Worm (Caenorhabditis elegans) whole organism, midembryonic: ENCODE data around the gene Y67H2A.10.

ENCODE experiments used
- T22C8.4 ChIP-seq: fragments of 200-800 bp; sonication (Bioruptor generic); IDR thresholded peaks from 2 replicates; pipeline ENCODE4 v1.3.6; 2022; ENCODE audit warnings: missing genetic modification characterization, missing compliant biosample characterization
- cog-1 ChIP-seq: sonication (generic microtip); optimal IDR thresholded peaks from 2 replicates; lab custom pipeline; 2016; ENCODE audit warnings: missing genetic modification characterization, missing compliant biosample characterization
- flt-1 ChIP-seq: fragments of 200-800 bp; sonication (Bioruptor generic); IDR thresholded peaks from 2 replicates; pipeline ENCODE4 v1.3.6; 2022; ENCODE audit warnings: missing genetic modification characterization, missing compliant biosample characterization
- klf-2 ChIP-seq: fragments of 200-800 bp; sonication (Bioruptor generic); conservative IDR thresholded peaks from 2 replicates; pipeline ENCODE4 v1.3.6; 2022; ENCODE audit warnings: missing genetic modification reagents, missing genetic modification characterization, missing compliant biosample characterization
- med-1 ChIP-seq: sonication (generic microtip); optimal IDR thresholded peaks from 2 replicates; lab custom pipeline; 2017; ENCODE audit warnings: missing genetic modification characterization, mild to moderate bottlenecking, missing compliant biosample characterization, antibody characterized with exemption, missing genetic modification reagents; ENCODE audit not compliant: insufficient read depth
- ref-1 ChIP-seq: fragments of 200-800 bp; sonication (Bioruptor generic); conservative IDR thresholded peaks from 2 replicates; pipeline ENCODE4 v1.3.6; 2022; ENCODE audit warnings: missing genetic modification reagents, missing genetic modification characterization, missing compliant biosample characterization
- tab-1 ChIP-seq: fragments of 200-800 bp; sonication (Bioruptor generic); IDR thresholded peaks from 2 replicates; pipeline ENCODE4 v1.3.6; 2022; ENCODE audit warnings: missing genetic modification characterization, missing compliant biosample characterization
- ztf-23 ChIP-seq: fragments of 200-800 bp; sonication (Bioruptor generic); IDR thresholded peaks from 2 replicates; pipeline ENCODE4 v1.3.6; 2022; ENCODE audit warnings: missing genetic modification reagents, missing genetic modification characterization, missing compliant biosample characterization
- ztf-29 ChIP-seq: fragments of 200-800 bp; sonication (Bioruptor generic); IDR thresholded peaks from 2 replicates; pipeline ENCODE4 v1.3.6; 2022; ENCODE audit warnings: missing genetic modification reagents, missing genetic modification characterization, missing compliant biosample characterization

The Y67H2A.10 gene

DNA sequence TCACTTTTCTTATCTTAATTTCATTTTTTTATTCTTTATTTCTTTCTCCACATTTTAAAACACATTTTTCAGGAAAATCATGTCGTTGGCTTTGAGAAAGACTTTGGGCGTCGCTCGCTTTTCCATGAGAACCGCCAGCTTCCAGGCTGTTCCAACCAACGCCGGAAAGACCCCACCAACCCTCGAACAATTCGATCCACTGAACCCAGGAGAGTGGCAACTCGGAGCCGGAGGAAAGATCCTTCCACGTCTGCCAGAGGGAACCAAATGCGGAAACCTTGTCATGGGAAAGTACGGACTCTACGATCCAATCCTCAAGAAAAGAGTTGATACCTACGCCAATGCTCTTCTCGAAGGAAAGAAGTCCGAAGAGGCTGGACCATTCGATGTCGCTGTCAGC is 10.8 kb upstream of the Y67H2A.10 start, which contains the start of gene kdp-1:
kdp-1 (plus strand) TSS at position 80 of the 400 bp plus-strand sequence.
- TF ChIP-seq ref-1 (GFP tag; lab: Robert Waterston, UW): no peak
- no peak for TF ChIP-seq klf-2 (GFP tag; lab: Robert Waterston, UW)
- no peak for TF ChIP-seq ztf-23 (GFP tag; lab: Robert Waterston, UW)
- TF ChIP-seq tab-1 (GFP tag; lab: Robert Waterston, UW): no peak
- no peak for TF ChIP-seq cog-1 (tag; lab: Kevin White, UChicago)
- TF ChIP-seq ztf-29 (GFP tag; lab: Robert Waterston, UW): no peak
- no peak for TF ChIP-seq flt-1
- TF ChIP-seq med-1: no peak
- no peak for TF ChIP-seq T22C8.4 (GFP tag; lab: Robert Waterston, UW)

- TF ChIP-seq tab-1 (GFP tag; lab: Robert Waterston, UW) (no peak), ztf-23 (GFP tag; lab: Robert Waterston, UW) (no peak), klf-2 (GFP tag; lab: Robert Waterston, UW) (no peak), ztf-29 (GFP tag; lab: Robert Waterston, UW) (no peak), cog-1 (tag; lab: Kevin White, UChicago) (no peak), flt-1 (no peak), med-1 (no peak), T22C8.4 (GFP tag; lab: Robert Waterston, UW) (no peak), ref-1 (GFP tag; lab: Robert Waterston, UW) (no peak)
Observed at ce11 chrIV:13299648-13300047, 10.3 kb upstream of the Y67H2A.10 start.

ce11 chrIV:13297746-13298145 is 8.4 kb upstream of the Y67H2A.10 start, which contains the start of the genes Y67H2A.2 and micu-1:
Y67H2A.2 (minus strand) TSS chrIV:13297819.
micu-1 (plus strand) TSS chrIV:13297926.
- TF ChIP-seq med-1 (no peak), ztf-23 (GFP tag; lab: Robert Waterston, UW) (peak; percentile 64; the same call in 1 of the 2 replicates), cog-1 (tag; lab: Kevin White, UChicago) (no peak), tab-1 (GFP tag; lab: Robert Waterston, UW) (peak; percentile 71; the same call in 1 of the 2 replicates), T22C8.4 (GFP tag; lab: Robert Waterston, UW) (no peak), ref-1 (GFP tag; lab: Robert Waterston, UW) (no peak)

ce11 chrIV:13290239-13290638 is 935 bp upstream of the Y67H2A.10 start:
- no peak for TF ChIP-seq ztf-29 (GFP tag; lab: Robert Waterston, UW)
- TF ChIP-seq ztf-23 (GFP tag; lab: Robert Waterston, UW): no peak
- TF ChIP-seq klf-2 (GFP tag; lab: Robert Waterston, UW): no peak
- TF ChIP-seq cog-1 (tag; lab: Kevin White, UChicago): no peak
- TF ChIP-seq flt-1: no peak
- no peak for TF ChIP-seq ref-1 (GFP tag; lab: Robert Waterston, UW)
- TF ChIP-seq tab-1 (GFP tag; lab: Robert Waterston, UW): no peak
- TF ChIP-seq T22C8.4 (GFP tag; lab: Robert Waterston, UW): no peak
- TF ChIP-seq med-1: no peak

DNA sequence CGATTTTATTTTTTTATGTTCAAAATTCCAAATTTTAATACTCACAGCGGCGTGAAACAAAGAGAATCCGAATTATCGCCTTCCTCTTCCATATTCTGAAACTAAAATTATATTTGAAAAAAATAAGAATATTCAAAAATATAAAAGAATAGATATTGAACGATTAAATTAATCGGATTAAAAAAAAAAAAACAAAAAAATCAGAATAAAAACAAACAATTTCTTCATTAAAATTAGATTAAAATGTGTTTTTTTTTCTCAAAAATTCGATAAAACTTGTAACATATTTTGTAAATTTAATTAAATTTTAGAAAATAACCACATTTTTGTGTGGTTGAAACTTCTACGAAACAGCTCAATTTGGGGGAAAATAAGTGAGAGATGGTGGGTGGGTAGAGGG is 6.5 kb downstream of the Y67H2A.10 start, which contains the start of gene cpsf-3:
cpsf-3 (minus strand) TSS at position 101 of the 400 bp plus-strand sequence.
- TF ChIP-seq ref-1 (GFP tag; lab: Robert Waterston, UW) (no peak), ztf-23 (GFP tag; lab: Robert Waterston, UW) (no peak), cog-1 (tag; lab: Kevin White, UChicago) (no peak), med-1 (no peak)

DNA sequence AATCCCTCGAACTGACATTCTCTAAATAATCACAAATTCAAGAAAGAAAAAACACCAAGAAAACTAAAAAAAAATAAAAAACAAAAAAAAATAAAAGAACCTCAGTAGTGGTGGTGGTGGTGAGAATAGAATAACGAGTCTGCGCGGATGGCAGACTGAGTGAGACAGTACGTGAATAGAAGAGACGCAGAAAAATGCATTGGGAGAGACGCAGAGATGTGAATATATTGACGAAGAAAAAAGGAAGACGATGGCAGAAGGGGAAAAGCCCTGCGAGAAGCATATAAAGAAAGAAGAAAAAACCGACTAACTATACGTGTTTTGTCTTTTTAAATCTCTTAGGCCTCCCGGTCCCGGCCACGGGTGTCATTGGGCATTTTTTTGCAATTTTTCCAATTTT is 16.8 kb downstream of the Y67H2A.10 start, which contains the start of gene unc-26:
unc-26 (minus strand) TSS at position 23 of the 400 bp plus-strand sequence.
- TF ChIP-seq ztf-29 (GFP tag; lab: Robert Waterston, UW): no peak
- TF ChIP-seq flt-1: 0 out of 2 replicates have a peak, but pooled peaks have one; percentile 32

ce11 chrIV:13268385-13268784 is 20.9 kb downstream of the Y67H2A.10 start:
- TF ChIP-seq med-1 (no peak), T22C8.4 (GFP tag; lab: Robert Waterston, UW) (no peak), cog-1 (tag; lab: Kevin White, UChicago) (no peak), tab-1 (GFP tag; lab: Robert Waterston, UW) (no peak), flt-1 (no peak)

DNA sequence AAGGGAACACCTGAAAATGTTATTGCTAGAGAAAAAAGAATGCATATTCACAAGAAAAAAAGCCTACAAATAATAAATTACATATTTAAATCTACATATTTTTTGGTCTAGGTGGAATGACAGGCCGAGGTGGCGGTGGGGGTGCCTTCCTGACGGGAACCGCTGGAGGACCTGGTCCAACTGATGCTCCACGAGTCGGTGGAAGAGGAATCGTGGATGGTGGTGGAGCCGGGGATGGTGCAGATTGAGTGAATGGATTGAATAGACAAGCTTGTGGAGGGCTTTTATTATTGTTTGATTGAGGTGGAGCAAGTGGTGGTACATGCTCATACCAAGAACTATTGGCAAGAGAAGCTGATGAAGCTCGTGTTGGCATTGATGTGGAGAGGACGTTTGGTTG is 27.5 kb downstream of the Y67H2A.10 start:
- TF ChIP-seq tab-1 (GFP tag; lab: Robert Waterston, UW) (no peak), klf-2 (GFP tag; lab: Robert Waterston, UW) (no peak), cog-1 (tag; lab: Kevin White, UChicago) (no peak), ref-1 (GFP tag; lab: Robert Waterston, UW) (no peak), flt-1 (no peak), ztf-23 (GFP tag; lab: Robert Waterston, UW) (no peak), med-1 (no peak), T22C8.4 (GFP tag; lab: Robert Waterston, UW) (no peak), ztf-29 (GFP tag; lab: Robert Waterston, UW) (no peak)

DNA sequence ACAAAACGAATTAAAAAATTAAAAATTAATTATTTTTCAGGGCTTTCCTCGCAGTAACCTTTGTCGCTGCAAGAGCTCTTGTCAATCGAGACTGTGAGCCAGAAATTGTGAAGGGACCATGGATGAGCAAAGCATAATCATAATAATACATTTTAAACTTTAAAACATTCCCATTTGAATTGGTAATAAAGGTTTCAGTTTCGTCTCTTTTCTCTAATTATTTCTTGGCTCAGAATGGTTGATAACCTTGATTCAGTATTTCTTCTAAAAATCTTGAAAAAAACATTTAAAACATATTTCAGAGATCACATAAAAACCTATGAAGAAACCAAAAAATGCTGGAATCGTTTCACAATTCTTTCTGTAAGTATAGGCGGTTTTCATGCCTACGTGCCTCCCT is 30.4 kb downstream of the Y67H2A.10 start, which contains the start of gene JC8.16:
JC8.16 (plus strand) TSS at position 301 of the 400 bp plus-strand sequence.
- TF ChIP-seq ztf-29 (GFP tag; lab: Robert Waterston, UW): no peak
- no peak for TF ChIP-seq T22C8.4 (GFP tag; lab: Robert Waterston, UW)
- no peak for TF ChIP-seq tab-1 (GFP tag; lab: Robert Waterston, UW)
- no peak for TF ChIP-seq ztf-23 (GFP tag; lab: Robert Waterston, UW)
- no peak for TF ChIP-seq cog-1 (tag; lab: Kevin White, UChicago)
- no peak for TF ChIP-seq flt-1
- no peak for TF ChIP-seq klf-2 (GFP tag; lab: Robert Waterston, UW)
- no peak for TF ChIP-seq med-1

DNA sequence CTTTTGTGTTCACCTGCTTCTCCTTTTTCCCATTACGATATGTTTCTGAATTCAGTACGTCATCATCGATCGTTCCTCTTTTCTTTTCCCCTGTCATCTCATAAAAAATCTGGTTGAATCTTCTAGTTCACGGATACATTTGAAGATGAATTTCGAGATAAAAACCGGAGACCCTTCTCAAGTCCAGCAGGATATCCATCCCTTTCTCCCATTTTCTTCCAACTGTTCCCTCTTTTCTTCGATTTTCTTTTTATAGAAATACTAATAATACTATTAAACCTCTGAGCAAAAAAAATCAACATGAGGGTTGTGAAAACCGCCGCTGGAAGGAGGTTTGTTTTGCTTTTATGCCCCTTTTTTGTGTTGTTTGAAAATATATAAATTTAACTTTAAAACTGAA is 33.4 kb downstream of the Y67H2A.10 start, which contains the start of gene bus-12:
bus-12 (plus strand) TSS at position 301 of the 400 bp plus-strand sequence.
- TF ChIP-seq ztf-23 (GFP tag; lab: Robert Waterston, UW) (no peak), med-1 (no peak), flt-1 (no peak), T22C8.4 (GFP tag; lab: Robert Waterston, UW) (no peak), cog-1 (tag; lab: Kevin White, UChicago) (no peak), ref-1 (GFP tag; lab: Robert Waterston, UW) (no peak), klf-2 (GFP tag; lab: Robert Waterston, UW) (no peak), ztf-29 (GFP tag; lab: Robert Waterston, UW) (no peak), tab-1 (GFP tag; lab: Robert Waterston, UW) (no peak)
